Fruit fly (Drosophila melanogaster) whole organism, embryonic: Measurements from ENCODE around the gene CG18563.

ENCODE experiments used
- Abd-B ChIP-seq: fragments of 200-800 bp; sonication (Bioruptor generic); optimal IDR thresholded peaks from 2 replicates; lab custom pipeline; 2018; ENCODE audit warnings: missing biosample characterization, mild to moderate bottlenecking, missing genetic modification characterization, moderate library complexity
- Atf6 ChIP-seq: fragments of 200-800 bp; sonication (Bioruptor generic); IDR thresholded peaks from 2 replicates; pipeline ENCODE4 v1.3.6; 2022; ENCODE audit warnings: missing biosample characterization, missing genetic modification characterization
- C15 ChIP-seq: fragments of 200-800 bp; sonication (Bioruptor generic); IDR thresholded peaks from 3 replicates; pipeline ENCODE4 v1.3.6; 2022; ENCODE audit warnings: missing biosample characterization, missing genetic modification characterization
- CG12236 ChIP-seq: fragments of 200-800 bp; sonication (Bioruptor generic); optimal IDR thresholded peaks from 2 replicates; lab custom pipeline; 2016; ENCODE audit warnings: missing biosample characterization, missing genetic modification characterization
- CG12659 ChIP-seq: fragments of 200-800 bp; sonication (Bioruptor generic); optimal IDR thresholded peaks from 3 replicates; lab custom pipeline; 2017; ENCODE audit warnings: mild to moderate bottlenecking, missing biosample characterization, missing genetic modification reagents, missing genetic modification characterization
- CG15601 ChIP-seq: fragments of 200-800 bp; sonication (Bioruptor generic); optimal IDR thresholded peaks from 3 replicates; lab custom pipeline; 2019; ENCODE audit warnings: missing biosample characterization, mild to moderate bottlenecking, missing genetic modification characterization, moderate library complexity
- CG15696 ChIP-seq: fragments of 200-800 bp; sonication (Bioruptor generic); optimal IDR thresholded peaks from 2 replicates; lab custom pipeline; 2019; ENCODE audit warnings: missing biosample characterization, mild to moderate bottlenecking, missing genetic modification characterization, moderate library complexity
- CG43689 ChIP-seq: fragments of 200-800 bp; sonication (Bioruptor generic); IDR thresholded peaks from 2 replicates; pipeline ENCODE4 v1.3.6; 2022; ENCODE audit warnings: missing biosample characterization, missing genetic modification characterization
- CG6654 ChIP-seq: fragments of 200-800 bp; sonication (Bioruptor generic); optimal IDR thresholded peaks from 2 replicates; lab custom pipeline; 2017; ENCODE audit warnings: missing biosample characterization, mild to moderate bottlenecking, missing genetic modification characterization
- CG6791 ChIP-seq: fragments of 200-800 bp; sonication (Bioruptor generic); IDR thresholded peaks from 3 replicates; pipeline ENCODE4 v1.3.6; 2022; ENCODE audit warnings: missing biosample characterization, missing genetic modification characterization; ENCODE audit not compliant: partially characterized antibody
- CG6854 ChIP-seq: fragments of 200-800 bp; sonication (Bioruptor generic); optimal IDR thresholded peaks from 3 replicates; lab custom pipeline; 2017; ENCODE audit warnings: missing biosample characterization, mild to moderate bottlenecking, missing genetic modification characterization
- CG7372 ChIP-seq: fragments of 200-800 bp; sonication (Bioruptor generic); IDR thresholded peaks from 2 replicates; pipeline ENCODE4 v1.3.6; 2022; ENCODE audit warnings: missing biosample characterization, missing genetic modification characterization
- CG7745 ChIP-seq: fragments of 200-800 bp; sonication (Bioruptor generic); optimal IDR thresholded peaks from 2 replicates; lab custom pipeline; 2018; ENCODE audit warnings: missing biosample characterization, mild to moderate bottlenecking, missing genetic modification characterization, moderate library complexity
- CG9609 ChIP-seq: fragments of 200-800 bp; sonication (Bioruptor generic); optimal IDR thresholded peaks from 3 replicates; lab custom pipeline; 2016; ENCODE audit warnings: missing biosample characterization, missing genetic modification characterization
- CHES-1-like ChIP-seq: fragments of 200-800 bp; sonication (Bioruptor generic); optimal IDR thresholded peaks from 2 replicates; lab custom pipeline; 2016; ENCODE audit warnings: missing biosample characterization, missing genetic modification characterization
- Dbx ChIP-seq: fragments of 200-800 bp; sonication (Bioruptor generic); IDR thresholded peaks from 3 replicates; pipeline ENCODE4 v1.3.6; 2022; ENCODE audit warnings: missing biosample characterization, missing genetic modification characterization
- Dref ChIP-seq: fragments of 200-800 bp; sonication (Bioruptor generic); IDR thresholded peaks from 2 replicates; pipeline ENCODE4 v1.3.6; 2022; ENCODE audit warnings: missing biosample characterization, missing genetic modification characterization
- Lhr ChIP-seq: fragments of 200-800 bp; sonication (Bioruptor generic); optimal IDR thresholded peaks from 3 replicates; lab custom pipeline; 2017; ENCODE audit warnings: mild to moderate bottlenecking, missing biosample characterization, missing genetic modification reagents, missing genetic modification characterization
- Lim3 ChIP-seq: fragments of 200-800 bp; sonication (Bioruptor generic); IDR thresholded peaks from 2 replicates; pipeline ENCODE4 v1.3.6; 2022; ENCODE audit warnings: missing biosample characterization, missing genetic modification characterization
- MESR4 ChIP-seq: fragments of 200-800 bp; sonication (Bioruptor generic); optimal IDR thresholded peaks from 2 replicates; lab custom pipeline; 2018; ENCODE audit warnings: missing biosample characterization, mild to moderate bottlenecking, missing genetic modification characterization, moderate library complexity
- Med ChIP-seq: fragments of 200-800 bp; sonication (Bioruptor generic); peaks from one replicate; lab custom pipeline; 2016; ENCODE audit warnings: missing biosample characterization, missing genetic modification characterization, mild to moderate bottlenecking, inconsistent platforms, moderate library complexity
- NC2α ChIP-seq: fragments of 200-800 bp; sonication (Bioruptor generic); optimal IDR thresholded peaks from 2 replicates; lab custom pipeline; 2016; ENCODE audit warnings: missing biosample characterization, missing genetic modification characterization
- NFAT ChIP-seq: fragments of 200-800 bp; sonication (Bioruptor generic); IDR thresholded peaks from 2 replicates; pipeline ENCODE4 v1.3.6; 2022; ENCODE audit warnings: missing biosample characterization, missing genetic modification characterization
- Pdp1 ChIP-seq, 2 experiments: fragments of 200-800 bp; sonication (Bioruptor generic); optimal IDR thresholded peaks; 3 replicates each; lab custom pipeline; 2016; ENCODE audit warnings: missing biosample characterization in 2 of 2, missing genetic modification characterization in 2 of 2, mild to moderate bottlenecking in 1 of 2, moderate library complexity in 1 of 2
- Sox100B ChIP-seq: fragments of 200-800 bp; sonication (Bioruptor generic); optimal IDR thresholded peaks from 3 replicates; lab custom pipeline; 2018; ENCODE audit warnings: missing biosample characterization, mild to moderate bottlenecking, missing genetic modification characterization
- Spps ChIP-seq: fragments of 200-800 bp; sonication (Bioruptor generic); optimal IDR thresholded peaks from 2 replicates; lab custom pipeline; 2018; ENCODE audit warnings: missing biosample characterization, mild to moderate bottlenecking, missing genetic modification characterization
- Sry-δ ChIP-seq: fragments of 200-800 bp; sonication (Bioruptor generic); optimal IDR thresholded peaks from 2 replicates; lab custom pipeline; 2016; ENCODE audit warnings: missing biosample characterization, missing genetic modification characterization
- aop ChIP-seq: fragments of 200-800 bp; sonication (Bioruptor generic); IDR thresholded peaks from 2 replicates; pipeline ENCODE4 v1.3.6; 2022; ENCODE audit warnings: missing biosample characterization, missing genetic modification characterization
- ase ChIP-seq: fragments of 200-800 bp; sonication (Bioruptor generic); IDR thresholded peaks from 3 replicates; pipeline ENCODE4 v1.3.6; 2022; ENCODE audit warnings: missing biosample characterization, missing genetic modification characterization
- bcd ChIP-seq: fragments of 200-800 bp; sonication (Bioruptor generic); optimal IDR thresholded peaks from 2 replicates; lab custom pipeline; 2017; ENCODE audit warnings: missing biosample characterization, mild to moderate bottlenecking, missing genetic modification characterization
- cas ChIP-seq: fragments of 200-800 bp; sonication (Bioruptor generic); IDR thresholded peaks from 2 replicates; pipeline ENCODE4 v1.3.6; 2022; ENCODE audit warnings: missing biosample characterization, missing genetic modification characterization
- dpn ChIP-seq, 2 experiments: fragments of 200-800 bp; sonication (Bioruptor generic); optimal IDR thresholded peaks; 3 replicates each; lab custom pipeline; 2016; ENCODE audit warnings: missing biosample characterization in 2 of 2, missing genetic modification characterization in 2 of 2
- emc ChIP-seq: fragments of 200-800 bp; sonication (Bioruptor generic); optimal IDR thresholded peaks from 2 replicates; lab custom pipeline; 2016; ENCODE audit warnings: missing biosample characterization, missing genetic modification characterization
- fru ChIP-seq: fragments of >200 bp; optimal IDR thresholded peaks from 2 replicates; lab custom pipeline; 2017
- jigr1 ChIP-seq: fragments of 200-800 bp; sonication (Bioruptor generic); IDR thresholded peaks from 3 replicates; pipeline ENCODE4 v1.3.6; 2022; ENCODE audit warnings: missing biosample characterization, missing genetic modification characterization
- kni ChIP-seq: fragments of 200-800 bp; sonication (Bioruptor generic); optimal IDR thresholded peaks from 3 replicates; lab custom pipeline; 2017; ENCODE audit warnings: mild to moderate bottlenecking, missing biosample characterization, missing genetic modification reagents, missing genetic modification characterization
- knrl ChIP-seq: fragments of 200-800 bp; sonication (Bioruptor generic); IDR thresholded peaks from 3 replicates; pipeline ENCODE4 v1.3.6; 2022; ENCODE audit warnings: missing biosample characterization, missing genetic modification characterization; ENCODE audit not compliant: partially characterized antibody
- luna ChIP-seq: fragments of 200-800 bp; sonication (Bioruptor generic); optimal IDR thresholded peaks from 2 replicates; lab custom pipeline; 2016; ENCODE audit warnings: missing biosample characterization, missing genetic modification characterization
- oc ChIP-seq: fragments of 200-800 bp; sonication (Bioruptor generic); optimal IDR thresholded peaks from 2 replicates; lab custom pipeline; 2018; ENCODE audit warnings: missing biosample characterization, mild to moderate bottlenecking, missing genetic modification characterization, moderate library complexity
- otp ChIP-seq: fragments of 200-800 bp; sonication (Bioruptor generic); IDR thresholded peaks from 3 replicates; pipeline ENCODE4, ENCODE4 v1.3.6; 2022; ENCODE audit warnings: missing biosample characterization, missing genetic modification characterization
- prd ChIP-seq, 3 experiments: fragments of >200 bp in 2 of 3; fragments of 200-800 bp in 1 of 3; sonication (Bioruptor generic) in 1 of 3; optimal IDR thresholded peaks in 2 of 3; IDR thresholded peaks in 1 of 3; 2 replicates in 2 of 3; 3 replicates in 1 of 3; pipeline versions ENCODE4 v1.3.6 to Lab custom; 2017 to 2022; ENCODE audit warnings: missing biosample characterization in 1 of 3, missing genetic modification characterization in 1 of 3
- salm ChIP-seq: fragments of 200-800 bp; sonication (Bioruptor generic); optimal IDR thresholded peaks from 2 replicates; lab custom pipeline; 2018; ENCODE audit warnings: missing biosample characterization, mild to moderate bottlenecking, missing genetic modification characterization
- scrt ChIP-seq: fragments of 200-800 bp; sonication (Bioruptor generic); optimal IDR thresholded peaks from 2 replicates; lab custom pipeline; 2018; ENCODE audit warnings: missing biosample characterization, mild to moderate bottlenecking, missing genetic modification characterization, moderate library complexity
- seq ChIP-seq: fragments of 200-800 bp; sonication (Bioruptor generic); IDR thresholded peaks from 2 replicates; pipeline ENCODE4 v1.3.6; 2022; ENCODE audit warnings: missing biosample characterization, missing genetic modification characterization
- shn ChIP-seq: fragments of 200-800 bp; sonication (Bioruptor generic); optimal IDR thresholded peaks from 3 replicates; lab custom pipeline; 2016; ENCODE audit warnings: missing biosample characterization, missing genetic modification characterization
- sim ChIP-seq: fragments of 200-800 bp; sonication (Bioruptor generic); IDR thresholded peaks from 2 replicates; pipeline ENCODE4 v1.3.6; 2022; ENCODE audit warnings: missing biosample characterization, missing genetic modification characterization
- slou ChIP-seq: fragments of 200-800 bp; sonication (Bioruptor generic); optimal IDR thresholded peaks from 3 replicates; lab custom pipeline; 2016; ENCODE audit warnings: missing biosample characterization, missing genetic modification characterization
- sob ChIP-seq: fragments of 200-800 bp; sonication (Bioruptor generic); IDR thresholded peaks from 2 replicates; pipeline ENCODE4 v1.3.6; 2022; ENCODE audit warnings: missing biosample characterization, missing genetic modification characterization
- tup ChIP-seq: fragments of 200-800 bp; sonication (Bioruptor generic); optimal IDR thresholded peaks from 2 replicates; lab custom pipeline; 2016; ENCODE audit warnings: missing biosample characterization, mild to moderate bottlenecking, missing genetic modification characterization, moderate library complexity
- tx ChIP-seq: fragments of 200-800 bp; sonication (Bioruptor generic); optimal IDR thresholded peaks from 2 replicates; lab custom pipeline; 2016; ENCODE audit warnings: missing biosample characterization, missing genetic modification characterization
- wek ChIP-seq: fragments of 200-800 bp; sonication (Bioruptor generic); optimal IDR thresholded peaks from 3 replicates; lab custom pipeline; 2018; ENCODE audit warnings: missing biosample characterization, mild to moderate bottlenecking, missing genetic modification characterization, moderate library complexity

The CG18563 gene

DNA sequence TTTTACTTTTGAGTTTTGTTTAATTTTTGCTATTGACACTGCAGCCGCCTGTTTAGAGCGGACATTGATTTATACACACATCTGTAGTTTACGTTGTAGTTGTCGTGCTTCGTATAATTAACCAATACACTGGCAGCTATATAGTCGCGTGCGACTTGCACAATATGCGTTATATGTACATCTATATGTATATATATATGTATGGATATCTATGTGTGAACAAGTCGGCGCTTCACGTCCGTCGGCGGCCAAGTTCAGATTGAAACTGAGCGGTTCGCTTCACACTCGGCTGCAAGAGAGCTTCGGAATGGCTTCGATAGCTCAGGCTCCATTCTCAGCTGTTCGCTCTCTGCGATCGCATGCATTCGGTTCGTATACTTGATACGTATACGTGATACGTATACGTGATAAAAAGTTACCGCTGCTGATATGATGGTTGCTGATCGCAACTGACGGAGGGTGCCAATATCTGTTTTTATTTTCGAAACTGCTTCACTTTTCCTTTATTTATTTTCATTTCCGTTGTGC, 29.9 kb downstream of the CG18563 start (continued):
- no peak for TF ChIP-seq kni (GFP tag; lab: Kevin White, UChicago)
- TF ChIP-seq oc (tag; lab: Kevin White, UChicago): no peak
- TF ChIP-seq wek (GFP tag; lab: Kevin White, UChicago): no peak
- no peak for TF ChIP-seq aop (GFP tag; lab: Robert Waterston, UW)
- TF ChIP-seq CG15601 (tag; lab: Kevin White, UChicago): no peak
- peak; percentile 43; the same call in 1 of the 2 replicates for TF ChIP-seq sob (GFP tag; lab: Robert Waterston, UW)
- peak; percentile 76 for TF ChIP-seq Med
- no peak for TF ChIP-seq Abd-B (GFP tag; lab: Kevin White, UChicago)
- TF ChIP-seq cas (GFP tag; lab: Robert Waterston, UW): no peak
- TF ChIP-seq scrt (GFP tag; lab: Kevin White, UChicago): no peak
- peak; percentile 90 for TF ChIP-seq CG7372 (GFP tag; lab: Robert Waterston, UW)
- TF ChIP-seq CG6854: no peak
- TF ChIP-seq CG9609 (GFP tag; lab: Kevin White, UChicago): no peak
- TF ChIP-seq emc (GFP tag; lab: Kevin White, UChicago): no peak
- no peak for TF ChIP-seq bcd (GFP tag; lab: Kevin White, UChicago)
- TF ChIP-seq Sox100B (GFP tag; lab: Kevin White, UChicago): no peak
- no peak for TF ChIP-seq CG43689 (GFP tag; lab: Robert Waterston, UW)
- TF ChIP-seq CG12236 (GFP tag; lab: Kevin White, UChicago): no peak
- TF ChIP-seq Lhr (GFP tag; lab: Kevin White, UChicago): no peak
- TF ChIP-seq tup (GFP tag; lab: Kevin White, UChicago): no peak
- no peak for TF ChIP-seq knrl (GFP tag; lab: Robert Waterston, UW)
- no peak for TF ChIP-seq luna
- TF ChIP-seq salm (tag; lab: Kevin White, UChicago): no peak
- no peak for TF ChIP-seq CG6791
- TF ChIP-seq CG12659 (GFP tag; lab: Kevin White, UChicago): peak; percentile 28
- TF ChIP-seq ase (GFP tag; lab: Robert Waterston, UW): no peak
- no peak for TF ChIP-seq Spps (tag; lab: Kevin White, UChicago)
- TF ChIP-seq sim: no peak
- peak in 1 of 2 experiments; percentile 53 for TF ChIP-seq Pdp1 (GFP tag; optimal IDR thresholded peaks at IDR 0.05; lab: Kevin White, UChicago)
- no peak for TF ChIP-seq fru
- TF ChIP-seq shn (GFP tag; lab: Kevin White, UChicago): no peak
- TF ChIP-seq CHES-1-like (GFP tag; lab: Kevin White, UChicago): no peak
- peak; percentile 40; the same call in 1 of the 3 replicates for TF ChIP-seq otp
- 0 out of 3 replicates have a peak, but pooled peaks have one; percentile 43 for TF ChIP-seq Dbx
- TF ChIP-seq CG6654 (GFP tag; lab: Kevin White, UChicago): no peak
- no peak for TF ChIP-seq CG15696 (tag; lab: Kevin White, UChicago)
- TF ChIP-seq C15 (GFP tag; lab: Robert Waterston, UW): no peak
- TF ChIP-seq jigr1 (GFP tag; lab: Robert Waterston, UW): no peak
- no peak for TF ChIP-seq Sry-δ
- TF ChIP-seq MESR4: no peak
- 0 out of 2 replicates have a peak, but pooled peaks have one; percentile 20 for TF ChIP-seq Atf6 (GFP tag; lab: Robert Waterston, UW)
- no peak for TF ChIP-seq NFAT (GFP tag; lab: Robert Waterston, UW)
- no peak for TF ChIP-seq Lim3 (GFP tag; lab: Robert Waterston, UW)
- TF ChIP-seq seq (GFP tag; lab: Robert Waterston, UW): no peak; the same call in 1 of the 2 replicates
- TF ChIP-seq CG7745 (tag; lab: Kevin White, UChicago): no peak
- no peak for TF ChIP-seq slou (GFP tag; lab: Kevin White, UChicago)
- no peak for TF ChIP-seq dpn (GFP tag; optimal IDR thresholded peaks at IDR 0.05; lab: Kevin White, UChicago)
- TF ChIP-seq NC2α (GFP tag; lab: Kevin White, UChicago): no peak
- no peak for TF ChIP-seq Dref (GFP tag; lab: Robert Waterston, UW)
- no peak for TF ChIP-seq prd (optimal IDR thresholded peaks at IDR 0.05; lab: Kevin White, UChicago)
- TF ChIP-seq prd (GFP tag; IDR thresholded peaks at IDR 0.05; lab: Robert Waterston, UW): no peak
- no peak for TF ChIP-seq tx (GFP tag; lab: Kevin White, UChicago)
